Worm (Caenorhabditis elegans) whole organism, L4 larva: ENCODE data around the gene F42G10.1.

Experiments used
- aha-1 ChIP-seq: fragments of 150-350 bp; peaks from one replicate; lab custom pipeline; 2014; ENCODE audit warnings: missing biosample characterization, missing genetic modification characterization
- ceh-62 ChIP-seq: sonication (generic microtip); optimal IDR thresholded peaks from 2 replicates; lab custom pipeline; 2017; ENCODE audit warnings: missing biosample characterization, missing genetic modification characterization
- ces-1 ChIP-seq: fragments of 150-350 bp; sonication (generic microtip); optimal IDR thresholded peaks from 4 replicates; lab custom pipeline; 2014; ENCODE audit warnings: missing biosample characterization, missing genetic modification reagents, missing genetic modification characterization
- fkh-10 ChIP-seq: fragments of 150-350 bp; optimal IDR thresholded peaks from 2 replicates; lab custom pipeline; 2014; ENCODE audit warnings: missing biosample characterization, missing genetic modification reagents, missing genetic modification characterization
- fos-1 ChIP-seq: fragments of 150-350 bp; optimal IDR thresholded peaks from 2 replicates; lab custom pipeline; 2014; ENCODE audit warnings: missing biosample characterization, missing genetic modification characterization
- lin-39 ChIP-seq: fragments of 150-350 bp; optimal IDR thresholded peaks from 2 replicates; lab custom pipeline; 2014; ENCODE audit warnings: missing biosample characterization, missing genetic modification reagents, missing genetic modification characterization
- pha-4 ChIP-seq, 2 experiments: fragments of 150-350 bp in 1 of 2; fragments of 200-800 bp in 1 of 2; sonication (Bioruptor generic) in 1 of 2; IDR thresholded peaks in 1 of 2; optimal IDR thresholded peaks in 1 of 2; 2 replicates each; pipeline versions ENCODE4 v1.3.6 to Lab custom; 2014 to 2022; ENCODE audit warnings: missing genetic modification characterization in 2 of 2, missing genetic modification reagents in 2 of 2, missing biosample characterization in 1 of 2, missing compliant biosample characterization in 1 of 2
- pqm-1 ChIP-seq: sonication (generic microtip); optimal IDR thresholded peaks from 2 replicates; lab custom pipeline; 2017; ENCODE audit warnings: missing biosample characterization, missing genetic modification characterization
- unc-130 ChIP-seq: sonication (generic microtip); optimal IDR thresholded peaks from 2 replicates; lab custom pipeline; 2016; ENCODE audit warnings: missing genetic modification reagents, missing genetic modification characterization, missing compliant biosample characterization
- zag-1 ChIP-seq: fragments of 150-350 bp; optimal IDR thresholded peaks from 2 replicates; lab custom pipeline; 2014; ENCODE audit warnings: missing biosample characterization, missing genetic modification characterization
- zip-11 ChIP-seq: fragments of 200-800 bp; sonication (Bioruptor generic); IDR thresholded peaks from 2 replicates; pipeline ENCODE4 v1.3.6; 2022; ENCODE audit warnings: missing genetic modification characterization, missing compliant biosample characterization

DNA sequence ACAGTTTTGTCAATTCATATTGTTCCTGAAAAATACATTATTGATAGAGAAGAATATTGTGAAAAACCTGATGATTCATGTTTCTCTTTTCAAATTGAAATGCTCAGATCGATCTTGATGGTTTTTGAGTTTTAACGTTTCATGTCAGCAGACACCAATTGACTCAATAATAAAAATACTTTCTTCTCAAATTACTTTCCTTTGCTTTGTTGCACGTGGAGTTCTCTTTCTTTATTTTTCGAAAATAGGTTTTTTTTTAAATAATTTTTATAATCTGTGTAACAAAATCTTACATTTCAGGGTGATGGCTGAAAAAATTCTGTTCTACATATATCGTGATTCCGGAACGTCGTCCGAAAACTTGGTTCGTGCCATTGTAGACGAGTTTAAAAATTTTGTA lies 21.3 kb downstream of the F42G10.1 start, which contains the start of gene F19C6.2:
- TF ChIP-seq fos-1 (tag; lab: Kevin White, UChicago) (no peak), pha-4 (GFP tag; IDR thresholded peaks at IDR 0.05; lab: Robert Waterston, UW) (no peak), pha-4 (tag; optimal IDR thresholded peaks at IDR 0.05; lab: Kevin White, UChicago) (no peak), fkh-10 (GFP tag; lab: Kevin White, UChicago) (no peak), zag-1 (tag; lab: Kevin White, UChicago) (no peak), pqm-1 (tag; lab: Kevin White, UChicago) (no peak), zip-11 (no peak), ces-1 (no peak), aha-1 (tag; lab: Kevin White, UChicago) (peak; percentile 77), ceh-62 (tag; lab: Kevin White, UChicago) (no peak), unc-130 (GFP tag; lab: Kevin White, UChicago) (no peak), lin-39 (tag; lab: Kevin White, UChicago) (no peak)
